Fruit fly (Drosophila melanogaster) whole organism, pupa: ENCODE data around the gene CG16825.

Source experiments
- CG15710 ChIP-seq: fragments of 200-800 bp; sonication (Bioruptor generic); optimal IDR thresholded peaks from 2 replicates; lab custom pipeline; 2018; ENCODE audit warnings: missing biosample characterization, mild to moderate bottlenecking, missing genetic modification characterization, moderate library complexity
- CG34367 ChIP-seq: fragments of 200-800 bp; sonication (Bioruptor generic); optimal IDR thresholded peaks from 2 replicates; lab custom pipeline; 2018; ENCODE audit warnings: missing biosample characterization, mild to moderate bottlenecking, missing genetic modification characterization
- CG4496 ChIP-seq: fragments of 200-800 bp; sonication (Bioruptor generic); IDR thresholded peaks from 3 replicates; pipeline ENCODE4 v1.3.6; 2022; ENCODE audit warnings: missing biosample characterization, missing genetic modification characterization
- CG8301 ChIP-seq: fragments of 200-800 bp; sonication (Bioruptor generic); optimal IDR thresholded peaks from 2 replicates; lab custom pipeline; 2018; ENCODE audit warnings: missing biosample characterization, mild to moderate bottlenecking, missing genetic modification characterization
- CG9948 ChIP-seq: fragments of 200-800 bp; sonication (Bioruptor generic); optimal IDR thresholded peaks from 2 replicates; lab custom pipeline; 2018; ENCODE audit warnings: missing biosample characterization, mild to moderate bottlenecking, missing genetic modification characterization, moderate library complexity
- EcR ChIP-seq: fragments of 200-800 bp; sonication (Bioruptor generic); optimal IDR thresholded peaks from 3 replicates; lab custom pipeline; 2019; ENCODE audit warnings: missing biosample characterization, missing genetic modification characterization, mild to moderate bottlenecking, moderate library complexity, missing genetic modification reagents
- Pif1B ChIP-seq: fragments of 200-800 bp; sonication (Bioruptor generic); optimal IDR thresholded peaks from 3 replicates; lab custom pipeline; 2016; ENCODE audit warnings: missing biosample characterization, missing genetic modification characterization
- gl ChIP-seq: fragments of 200-800 bp; sonication (Bioruptor generic); optimal IDR thresholded peaks from 2 replicates; lab custom pipeline; 2018; ENCODE audit warnings: missing biosample characterization, mild to moderate bottlenecking, missing genetic modification characterization
- rn ChIP-seq: fragments of 200-800 bp; sonication (Bioruptor generic); IDR thresholded peaks from 2 replicates; pipeline ENCODE4 v1.3.6; 2022; ENCODE audit warnings: missing biosample characterization, missing genetic modification characterization

DNA sequence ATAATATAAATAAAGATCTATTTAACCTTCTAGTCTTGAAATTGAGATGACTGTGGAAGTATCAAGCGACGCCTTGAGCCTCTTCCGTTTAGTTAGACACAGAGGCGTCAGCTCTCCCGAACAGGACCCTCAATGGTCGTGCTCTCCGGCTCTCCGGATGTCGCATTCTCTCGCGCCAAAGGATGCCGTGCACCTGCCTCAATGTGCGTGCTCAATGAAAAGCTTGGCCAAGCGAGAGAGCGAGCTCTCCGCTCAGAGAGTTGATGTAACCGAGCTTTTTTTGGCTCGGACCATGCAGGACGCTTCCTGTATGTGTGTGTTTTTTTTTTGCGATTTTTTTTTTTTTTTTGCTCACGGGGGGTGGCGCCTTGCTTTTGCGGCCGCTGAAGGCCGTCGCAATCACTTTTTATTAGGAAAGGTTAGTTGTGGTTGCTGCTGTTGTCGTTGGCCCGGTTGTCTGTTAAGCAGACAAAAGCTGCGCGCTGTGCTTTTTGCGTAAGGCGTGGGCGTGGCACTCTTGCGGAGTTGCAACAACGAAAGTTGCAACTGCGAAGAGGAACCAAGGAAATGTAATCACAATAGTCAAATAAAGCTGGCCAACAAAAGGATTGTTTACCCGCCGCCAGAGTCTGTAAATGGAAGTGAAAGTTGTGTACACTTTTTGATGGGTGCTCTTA, 27.4 kb downstream of the CG16825 start:
- TF ChIP-seq CG8301 (no peak), CG4496 (GFP tag; lab: Robert Waterston, UW) (no peak), EcR (GFP tag; lab: Kevin White, UChicago) (no peak), CG34367 (tag; lab: Kevin White, UChicago) (no peak), rn (GFP tag; lab: Robert Waterston, UW) (no peak), CG15710 (no peak), CG9948 (no peak), Pif1B (no peak), gl (tag; lab: Kevin White, UChicago) (no peak)
